Fruit fly (Drosophila melanogaster) ovary, adult (tissue): Measurements from ENCODE around the gene Ldaf1.

Experiments used
- CG17801 ChIP-seq: fragments of 200-800 bp; optimal IDR thresholded peaks from 2 replicates; lab custom pipeline; 2019; ENCODE audit warnings: missing biosample characterization, mild to moderate bottlenecking, missing genetic modification characterization, moderate library complexity; ENCODE audit not compliant: partially characterized antibody

Gene Ldaf1

dm6 chrX:1922765-1923501 is 21.2 kb upstream of the Ldaf1 start, which contains the start of the genes eIF2Bepsilon and Ocrl:
Gene eIF2Bepsilon, minus strand, starts transcription at chrX:1922874.
Gene Ocrl, plus strand, starts transcription at chrX:1922981.
- no peak for TF ChIP-seq CG17801 (GFP tag; lab: Kevin White, UChicago)

dm6 chrX:1909533-1909932 is 7.8 kb upstream of the Ldaf1 start:
- TF ChIP-seq CG17801 (GFP tag; lab: Kevin White, UChicago): no peak

- peak; percentile 63 for TF ChIP-seq CG17801 (GFP tag; lab: Kevin White, UChicago)
Observed at dm6 chrX:1908757-1909156, 7.0 kb upstream of the Ldaf1 start, which contains the start of the genes Edem1 and Rbcn-3B. Gene Edem1, minus strand, starts transcription at chrX:1908827. Gene Rbcn-3B, plus strand, starts transcription at chrX:1908920.

- peak; percentile 39 for TF ChIP-seq CG17801 (GFP tag; lab: Kevin White, UChicago)
Observed at dm6 chrX:1907727-1908264, 6.1 kb upstream of the Ldaf1 start, which contains the start of gene mip130. Gene mip130, plus strand, starts transcription at chrX:1908239.

dm6 chrX:1903968-1904367 is 2.3 kb upstream of the Ldaf1 start:
- TF ChIP-seq CG17801 (GFP tag; lab: Kevin White, UChicago): no peak

dm6 chrX:1903077-1903476 is 1.4 kb upstream of the Ldaf1 start, which contains the start of gene CG32801:
Gene CG32801, minus strand, starts transcription at chrX:1903177.
- TF ChIP-seq CG17801 (GFP tag; lab: Kevin White, UChicago): no peak

- TF ChIP-seq CG17801 (GFP tag; lab: Kevin White, UChicago): no peak
Observed at dm6 chrX:1900123-1900818, 1.4 kb downstream of the Ldaf1 start, which contains the start of gene arm. Gene arm, minus strand, starts transcription at chrX:1900646.

- no peak for TF ChIP-seq CG17801 (GFP tag; lab: Kevin White, UChicago)
Observed at dm6 chrX:1899445-1900085, 2.1 kb downstream of the Ldaf1 start.

dm6 chrX:1897384-1897783 is 4.3 kb downstream of the Ldaf1 start:
- no peak for TF ChIP-seq CG17801 (GFP tag; lab: Kevin White, UChicago)

dm6 chrX:1893532-1893931 is 8.2 kb downstream of the Ldaf1 start:
- TF ChIP-seq CG17801 (GFP tag; lab: Kevin White, UChicago): no peak

dm6 chrX:1889926-1890325 is 11.8 kb downstream of the Ldaf1 start, which contains the start of the genes trr and mRpL16:
Gene trr, minus strand, starts transcription at chrX:1889950.
Gene mRpL16, plus strand, starts transcription at chrX:1890256.
- peak; percentile 83 for TF ChIP-seq CG17801 (GFP tag; lab: Kevin White, UChicago)

- no peak for TF ChIP-seq CG17801 (GFP tag; lab: Kevin White, UChicago)
Observed at dm6 chrX:1880779-1881178, 20.9 kb downstream of the Ldaf1 start.

- peak; percentile 57 for TF ChIP-seq CG17801 (GFP tag; lab: Kevin White, UChicago)
Observed at dm6 chrX:1880139-1880556, 21.6 kb downstream of the Ldaf1 start, which contains the start of gene Coa8. Gene Coa8, plus strand, starts transcription at chrX:1880282.

dm6 chrX:1879606-1880110 is 22.1 kb downstream of the Ldaf1 start, which contains the start of gene CG14818:
Gene CG14818, minus strand, starts transcription at chrX:1879774.
- TF ChIP-seq CG17801 (GFP tag; lab: Kevin White, UChicago): peak; percentile 61
